Worm (Caenorhabditis elegans) whole organism, early embryonic: ENCODE data around the gene ctl-3.

ENCODE experiments used
- B0310.2 ChIP-seq: sonication (generic microtip); optimal IDR thresholded peaks from 2 replicates; lab custom pipeline; 2016; ENCODE audit warnings: mild to moderate bottlenecking, missing genetic modification characterization, missing compliant biosample characterization
- aly-1 ChIP-seq: sonication (generic microtip); optimal IDR thresholded peaks from 2 replicates; lab custom pipeline; 2016; ENCODE audit warnings: missing genetic modification characterization, missing compliant biosample characterization
- ama-1 ChIP-seq: fragments of 150-350 bp; optimal IDR thresholded peaks from 2 replicates; lab custom pipeline; 2014
- ceh-13 ChIP-seq: fragments of 200-800 bp; sonication (Bioruptor generic); optimal IDR thresholded peaks from 2 replicates; lab custom pipeline; 2018; ENCODE audit warnings: mild to moderate bottlenecking, missing genetic modification characterization, missing compliant biosample characterization
- ceh-36 ChIP-seq: sonication (generic microtip); optimal IDR thresholded peaks from 2 replicates; lab custom pipeline; 2016; ENCODE audit warnings: missing genetic modification characterization, inconsistent platforms, missing compliant biosample characterization
- ets-7 ChIP-seq: sonication (generic microtip); optimal IDR thresholded peaks from 2 replicates; lab custom pipeline; 2016; ENCODE audit warnings: missing genotype, missing genetic modification characterization, missing compliant biosample characterization
- flt-1 ChIP-seq: fragments of 200-800 bp; sonication (Bioruptor generic); IDR thresholded peaks from 2 replicates; pipeline ENCODE4 v1.3.6; 2022; ENCODE audit warnings: missing genetic modification characterization, missing compliant biosample characterization
- hmbx-1 ChIP-seq: sonication (generic microtip); optimal IDR thresholded peaks from 2 replicates; lab custom pipeline; 2016; ENCODE audit warnings: mild to moderate bottlenecking, missing genetic modification characterization, missing compliant biosample characterization
- hmg-4 ChIP-seq: fragments of 200-800 bp; sonication (Bioruptor generic); optimal IDR thresholded peaks from 2 replicates; lab custom pipeline; 2018; ENCODE audit warnings: mild to moderate bottlenecking, missing genetic modification characterization, missing compliant biosample characterization
- hnd-1 ChIP-seq: sonication (generic microtip); optimal IDR thresholded peaks from 2 replicates; lab custom pipeline; 2016; ENCODE audit warnings: missing genetic modification characterization, missing compliant biosample characterization
- pes-1 ChIP-seq: fragments of 200-800 bp; sonication (Bioruptor generic); IDR thresholded peaks from 2 replicates; pipeline ENCODE4 v1.3.6; 2022; ENCODE audit warnings: missing genetic modification reagents, missing genetic modification characterization, missing compliant biosample characterization
- sea-1 ChIP-seq: fragments of 200-800 bp; sonication (Bioruptor generic); conservative IDR thresholded peaks from 2 replicates; pipeline ENCODE4 v1.3.6; 2022; ENCODE audit warnings: missing genetic modification characterization, missing compliant biosample characterization
- tbx-11 ChIP-seq: fragments of 200-800 bp; sonication (Bioruptor generic); IDR thresholded peaks from 2 replicates; pipeline ENCODE4 v1.3.6; 2022; ENCODE audit warnings: missing genetic modification characterization, missing compliant biosample characterization
- tra-4 ChIP-seq: sonication (generic microtip); optimal IDR thresholded peaks from 2 replicates; lab custom pipeline; 2017; ENCODE audit warnings: missing genetic modification characterization, missing compliant biosample characterization

DNA sequence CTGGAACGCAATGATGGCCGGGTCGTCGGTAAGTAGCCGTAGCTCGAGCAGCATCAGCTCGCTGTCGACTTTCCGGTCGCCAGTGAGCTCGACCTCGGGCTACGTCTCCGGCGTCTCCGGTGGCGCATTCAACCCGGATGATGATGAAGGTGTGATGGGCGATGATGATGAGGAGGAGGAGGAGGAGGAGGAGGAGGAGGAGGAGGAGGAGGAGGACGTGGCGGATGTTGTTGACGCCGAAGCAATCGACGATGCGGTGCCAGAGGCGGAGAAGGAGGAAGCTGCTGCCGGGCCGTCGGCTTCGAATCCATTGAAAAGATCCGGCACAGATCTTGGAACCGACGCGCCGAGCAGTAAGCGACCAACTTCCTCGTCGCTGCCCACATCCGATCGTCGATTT is 8.6 kb upstream of the ctl-3 start:
- TF ChIP-seq ama-1 (lab: Kevin White, UChicago) (no peak), hnd-1 (tag; lab: Kevin White, UChicago) (no peak), ceh-36 (no peak), B0310.2 (tag; lab: Kevin White, UChicago) (no peak), ceh-13 (GFP tag; lab: Kevin White, UChicago) (no peak), sea-1 (GFP tag; lab: Robert Waterston, UW) (no peak), hmg-4 (GFP tag; lab: Kevin White, UChicago) (no peak), hmbx-1 (tag; lab: Kevin White, UChicago) (no peak), ets-7 (tag; lab: Kevin White, UChicago) (no peak), tra-4 (tag; lab: Kevin White, UChicago) (no peak), flt-1 (GFP tag; lab: Robert Waterston, UW) (no peak), aly-1 (tag; lab: Kevin White, UChicago) (no peak), tbx-11 (GFP tag; lab: Robert Waterston, UW) (no peak), pes-1 (no peak)
